Fruit fly (Drosophila melanogaster) whole organism, adult: ENCODE results near the gene Srg1.

Source experiments
- CG11617 ChIP-seq: fragments of 200-800 bp; sonication (Bioruptor generic); optimal IDR thresholded peaks from 2 replicates; lab custom pipeline; 2017; ENCODE audit warnings: mild to moderate bottlenecking, missing biosample characterization, missing genetic modification reagents, missing genetic modification characterization
- CG12768 ChIP-seq: fragments of 200-800 bp; sonication (Bioruptor generic); optimal IDR thresholded peaks from 2 replicates; lab custom pipeline; 2017; ENCODE audit warnings: missing biosample characterization, missing genetic modification characterization, mild to moderate bottlenecking, moderate library complexity, missing genetic modification reagents
- CG14711 ChIP-seq: fragments of 200-800 bp; sonication (Bioruptor generic); optimal IDR thresholded peaks from 2 replicates; lab custom pipeline; 2018; ENCODE audit warnings: missing biosample characterization, mild to moderate bottlenecking, missing genetic modification characterization, moderate library complexity
- CG33017 ChIP-seq: fragments of 200-800 bp; sonication (Bioruptor generic); optimal IDR thresholded peaks from 2 replicates; lab custom pipeline; 2018; ENCODE audit warnings: missing biosample characterization, mild to moderate bottlenecking, missing genetic modification characterization, moderate library complexity
- CG5204 ChIP-seq: fragments of 200-800 bp; sonication (Bioruptor generic); optimal IDR thresholded peaks from 2 replicates; lab custom pipeline; 2016; ENCODE audit warnings: missing biosample characterization, missing genetic modification characterization
- CG7045 ChIP-seq: fragments of 200-800 bp; sonication (Bioruptor generic); optimal IDR thresholded peaks from 2 replicates; lab custom pipeline; 2017; ENCODE audit warnings: missing biosample characterization, mild to moderate bottlenecking, missing genetic modification characterization
- CG7101 ChIP-seq: fragments of 200-800 bp; sonication (Bioruptor generic); optimal IDR thresholded peaks from 2 replicates; lab custom pipeline; 2018; ENCODE audit warnings: missing biosample characterization, mild to moderate bottlenecking, missing genetic modification characterization, moderate library complexity
- Clk ChIP-seq: fragments of 200-800 bp; sonication (Bioruptor generic); optimal IDR thresholded peaks from 2 replicates; lab custom pipeline; 2017; ENCODE audit warnings: missing biosample characterization, missing genetic modification characterization
- Mnt ChIP-seq: fragments of 200-800 bp; sonication (Bioruptor generic); optimal IDR thresholded peaks from 2 replicates; lab custom pipeline; 2016; ENCODE audit warnings: missing biosample characterization, mild to moderate bottlenecking, missing genetic modification characterization
- bab1 ChIP-seq: fragments of 200-800 bp; sonication (Bioruptor generic); optimal IDR thresholded peaks from 3 replicates; lab custom pipeline; 2019; ENCODE audit warnings: missing biosample characterization, mild to moderate bottlenecking, missing genetic modification characterization, moderate library complexity
- cic ChIP-seq: fragments of 200-800 bp; sonication (Bioruptor generic); optimal IDR thresholded peaks from 2 replicates; lab custom pipeline; 2017; ENCODE audit warnings: missing biosample characterization, mild to moderate bottlenecking, missing genetic modification characterization, moderate library complexity
- ovo ChIP-seq: fragments of 200-800 bp; sonication (Bioruptor generic); optimal IDR thresholded peaks from 2 replicates; lab custom pipeline; 2016; ENCODE audit warnings: missing biosample characterization, missing genetic modification characterization
- tj ChIP-seq: fragments of 200-800 bp; sonication (Bioruptor generic); optimal IDR thresholded peaks from 3 replicates; lab custom pipeline; 2017; ENCODE audit warnings: missing biosample characterization, mild to moderate bottlenecking, missing genetic modification characterization, moderate library complexity

DNA sequence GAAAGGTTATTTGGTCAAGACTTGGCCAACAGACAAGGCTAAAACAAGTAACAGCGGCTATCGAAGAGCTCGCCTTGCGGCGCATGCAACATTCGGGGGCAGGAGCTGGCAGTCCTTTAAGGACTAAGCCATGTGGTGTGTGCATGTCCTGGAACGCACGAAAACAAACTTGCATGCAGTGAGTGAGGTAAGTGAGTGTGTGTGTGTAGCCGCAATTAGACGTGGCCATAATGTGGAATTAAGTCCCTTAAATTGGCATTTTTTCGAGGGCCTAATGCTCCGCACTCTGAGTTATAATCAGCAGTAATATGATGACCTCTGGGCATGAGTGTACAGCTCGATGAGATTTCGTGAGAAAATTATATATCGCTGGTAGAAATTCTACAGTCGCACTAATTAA lies 30.9 kb downstream of the Srg1 start, which contains the start of gene sosie:
- no peak for TF ChIP-seq CG7045 (GFP tag; lab: Kevin White, UChicago)
- TF ChIP-seq CG5204 = no peak
- no peak for TF ChIP-seq CG11617 (GFP tag; lab: Kevin White, UChicago)
- no peak for TF ChIP-seq CG14711 (tag; lab: Kevin White, UChicago)
- no peak for TF ChIP-seq ovo
- TF ChIP-seq bab1 = no peak
- TF ChIP-seq CG7101 (tag; lab: Kevin White, UChicago) = no peak
- TF ChIP-seq CG33017 (tag; lab: Kevin White, UChicago) = no peak
- no peak for TF ChIP-seq Clk (GFP tag; lab: Kevin White, UChicago)
- no peak for TF ChIP-seq Mnt (GFP tag; lab: Kevin White, UChicago)
- no peak for TF ChIP-seq cic
- no peak for TF ChIP-seq CG12768 (GFP tag; lab: Kevin White, UChicago)
- no peak for TF ChIP-seq tj (GFP tag; lab: Kevin White, UChicago)
